Fruit fly (Drosophila melanogaster): ENCODE results near the gene omd.

The omd gene

DNA sequence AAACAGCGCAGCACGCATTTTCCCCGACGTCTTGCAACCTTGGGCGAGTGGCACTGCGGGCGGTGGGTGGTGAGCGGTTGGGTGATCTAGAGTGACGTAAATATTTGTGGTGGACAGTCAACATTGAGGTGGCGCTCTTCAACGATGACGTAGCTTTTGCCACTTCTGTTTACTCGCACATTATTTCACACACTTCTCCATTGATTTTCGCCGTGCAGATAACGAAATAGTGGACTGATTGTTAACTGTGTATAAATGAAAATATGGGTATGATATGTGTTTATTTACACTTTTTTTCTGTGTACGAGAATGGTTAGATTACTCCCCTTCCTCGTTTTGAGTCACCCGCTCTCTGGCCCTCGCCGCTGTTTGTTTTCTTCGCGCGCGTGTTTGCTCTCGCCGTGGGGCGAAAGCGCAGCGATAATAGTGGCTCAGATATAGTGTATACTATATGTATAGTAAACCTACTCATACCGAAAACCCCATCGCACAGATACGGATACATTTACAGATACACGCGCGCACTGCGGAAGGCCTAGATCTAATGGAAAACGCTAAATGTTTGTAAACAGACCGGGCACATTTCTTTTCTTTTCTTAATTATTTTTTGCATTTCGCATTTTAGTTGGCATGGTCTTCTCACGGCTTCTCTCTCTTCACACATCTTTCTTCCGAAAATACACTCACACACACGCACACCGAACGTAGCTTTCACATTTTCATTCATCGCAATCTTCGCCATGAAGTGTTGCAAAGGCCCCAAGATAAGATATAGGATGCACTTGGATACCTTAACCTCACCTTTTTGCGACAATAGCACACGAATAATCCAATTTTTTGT is at the start of gene omd:
TSS of gene omd (minus strand) at position 840 of the 841 bp plus-strand sequence.
- TF ChIP-seq CG6792 (GFP tag; optimal IDR thresholded peaks at IDR 0.05), result no peak
- TF ChIP-seq CG8632 (GFP tag; optimal IDR thresholded peaks at IDR 0.05), result peak; percentile 21
- no peak for TF ChIP-seq lz (GFP tag; optimal IDR thresholded peaks at IDR 0.05)
- peak; percentile 24; the same call in 1 of the 2 replicates for TF ChIP-seq CG15336 (GFP tag; IDR thresholded peaks at IDR 0.05)
- TF ChIP-seq fd59A (GFP tag; optimal IDR thresholded peaks at IDR 0.05), result peak; percentile 0
- peak; percentile 78 for TF ChIP-seq Eip78C (GFP tag)
- TF ChIP-seq Hr4 (GFP tag; optimal IDR thresholded peaks at IDR 0.05), result peak; percentile 52
- TF ChIP-seq Smox (GFP tag; optimal IDR thresholded peaks at IDR 0.05), result no peak
- no peak for TF ChIP-seq pdm3 (GFP tag; optimal IDR thresholded peaks at IDR 0.05)
- TF ChIP-seq CG11902 (GFP tag; optimal IDR thresholded peaks at IDR 0.05), result no peak
- peak; percentile 39 for TF ChIP-seq achi (GFP tag; optimal IDR thresholded peaks at IDR 0.05)
- no peak for TF ChIP-seq Sox102F (GFP tag; optimal IDR thresholded peaks at IDR 0.05)
- no peak for TF ChIP-seq Lpt (GFP tag; optimal IDR thresholded peaks at IDR 0.05)
- TF ChIP-seq Sox15 (GFP tag; optimal IDR thresholded peaks at IDR 0.05), result no peak
- peak; percentile 20 for TF ChIP-seq CG34406 (GFP tag; optimal IDR thresholded peaks at IDR 0.05)
- TF ChIP-seq CG9139 (GFP tag; optimal IDR thresholded peaks at IDR 0.05), result no peak
- peak; percentile 30 for TF ChIP-seq net (GFP tag; optimal IDR thresholded peaks at IDR 0.05)
- no peak for TF ChIP-seq CG8319 (GFP tag; optimal IDR thresholded peaks at IDR 0.05)
- TF ChIP-seq vri (GFP tag; optimal IDR thresholded peaks at IDR 0.05), result no peak
- TF ChIP-seq CG10631 (GFP tag; optimal IDR thresholded peaks at IDR 0.05), result no peak
- TF ChIP-seq eg (GFP tag; IDR thresholded peaks at IDR 0.05), result no peak; the same call in 2 of the 3 replicates
- TF ChIP-seq CG10669 (GFP tag; optimal IDR thresholded peaks at IDR 0.05), result no peak
- TF ChIP-seq dsx (GFP tag; optimal IDR thresholded peaks at IDR 0.05; ENCODE audit: poor library complexity, severe bottlenecking), result no peak
- no peak for TF ChIP-seq fd85E (GFP tag; optimal IDR thresholded peaks at IDR 0.05)
- no peak for TF ChIP-seq Ets21C (GFP tag; optimal IDR thresholded peaks at IDR 0.05)
- peak; percentile 43; the same call in 1 of the 3 replicates for TF ChIP-seq CG8119 (GFP tag; IDR thresholded peaks at IDR 0.05)
- TF ChIP-seq CG6808 (GFP tag; optimal IDR thresholded peaks at IDR 0.05), result no peak
- TF ChIP-seq CG6163 (GFP tag; IDR thresholded peaks at IDR 0.05), result peak; percentile 59; the same call in 2 of the 3 replicates
- no peak for TF ChIP-seq topi (GFP tag; optimal IDR thresholded peaks at IDR 0.05)
- TF ChIP-seq Hr38 (GFP tag; optimal IDR thresholded peaks at IDR 0.05), result no peak
- TF ChIP-seq Ets96B (tag; optimal IDR thresholded peaks at IDR 0.05), result no peak
- peak; percentile 69 for TF ChIP-seq CG16779 (tag; optimal IDR thresholded peaks at IDR 0.05)
- no peak for TF ChIP-seq OdsH (GFP tag; optimal IDR thresholded peaks at IDR 0.05)
- no peak for TF ChIP-seq CG6854 (GFP tag; optimal IDR thresholded peaks at IDR 0.05)
- TF ChIP-seq Met (GFP tag; optimal IDR thresholded peaks at IDR 0.05), result no peak
- TF ChIP-seq svp (GFP tag), result no peak
- TF ChIP-seq CG6276 (GFP tag; optimal IDR thresholded peaks at IDR 0.05), result no peak
- peak; percentile 5 to 14 for TF ChIP-seq salr (GFP tag; optimal IDR thresholded peaks at IDR 0.05)
- peak; percentile 23 for TF ChIP-seq CG3919 (GFP tag; optimal IDR thresholded peaks at IDR 0.05)
- TF ChIP-seq fkh (GFP tag; optimal IDR thresholded peaks at IDR 0.05), result peak; percentile 99
- TF ChIP-seq Gug (GFP tag; IDR thresholded peaks at IDR 0.05), result no peak
- TF ChIP-seq Eip75B (GFP tag; optimal IDR thresholded peaks at IDR 0.05), result no peak
- TF ChIP-seq Sox14 (GFP tag; optimal IDR thresholded peaks at IDR 0.05), result no peak
- TF ChIP-seq CG4318 (GFP tag; optimal IDR thresholded peaks at IDR 0.05), result no peak
- TF ChIP-seq CG7368 (GFP tag; optimal IDR thresholded peaks at IDR 0.05), result peak; percentile 25
- TF ChIP-seq spab (GFP tag; optimal IDR thresholded peaks at IDR 0.05), result no peak
- peak; percentile 16 for TF ChIP-seq acj6 (GFP tag; optimal IDR thresholded peaks at IDR 0.05)
- no peak for TF ChIP-seq CG11294 (GFP tag; IDR thresholded peaks at IDR 0.05)
- no peak for TF ChIP-seq CG31627 (GFP tag; optimal IDR thresholded peaks at IDR 0.05)
- no peak for TF ChIP-seq Blimp-1 (GFP tag; optimal IDR thresholded peaks at IDR 0.05)
- TF ChIP-seq ss (GFP tag; optimal IDR thresholded peaks at IDR 0.05), result peak in 1 of 2 experiments; percentile 47

Measured in whole organism, prepupa.